Worm (Caenorhabditis elegans) whole organism, young adult: ENCODE data around the gene F09B9.4.

Experiments used
- T07F8.4 ChIP-seq: sonication (generic microtip); optimal IDR thresholded peaks from 2 replicates; lab custom pipeline; 2016; ENCODE audit warnings: mild to moderate bottlenecking, missing genetic modification characterization, moderate library complexity, missing compliant biosample characterization
- Y53F4B.3 ChIP-seq: fragments of 200-800 bp; sonication (Bioruptor generic); IDR thresholded peaks from 2 replicates; pipeline ENCODE4 v1.3.6; 2022; ENCODE audit warnings: missing genetic modification reagents, missing genetic modification characterization, missing compliant biosample characterization
- attf-5 ChIP-seq: fragments of 200-800 bp; sonication (Bioruptor generic); optimal IDR thresholded peaks from 2 replicates; lab custom pipeline; 2018; ENCODE audit warnings: mild to moderate bottlenecking, missing genetic modification characterization, missing compliant biosample characterization
- ceh-100 ChIP-seq: fragments of 200-800 bp; sonication (Bioruptor generic); IDR thresholded peaks from 2 replicates; pipeline ENCODE4 v1.3.6; 2022; ENCODE audit warnings: missing genetic modification reagents, missing genetic modification characterization, missing compliant biosample characterization
- fkh-3 ChIP-seq: sonication (generic microtip); optimal IDR thresholded peaks from 2 replicates; lab custom pipeline; 2016; ENCODE audit warnings: mild to moderate bottlenecking, missing genetic modification characterization, missing compliant biosample characterization
- lin-26 ChIP-seq: fragments of 200-800 bp; sonication (Bioruptor generic); IDR thresholded peaks from 2 replicates; pipeline ENCODE4 v1.3.6; 2022; ENCODE audit warnings: missing genetic modification reagents, missing genetic modification characterization, missing compliant biosample characterization
- nfya-1 ChIP-seq: sonication (generic microtip); optimal IDR thresholded peaks from 2 replicates; lab custom pipeline; 2017; ENCODE audit warnings: antibody characterized with exemption, missing compliant biosample characterization, missing genetic modification characterization, borderline replicate concordance; ENCODE audit not compliant: insufficient read depth
- rcor-1 ChIP-seq: fragments of 200-800 bp; sonication (Bioruptor generic); IDR thresholded peaks from 2 replicates; pipeline ENCODE4 v1.3.6; 2022; ENCODE audit warnings: missing genetic modification reagents, missing genetic modification characterization, missing compliant biosample characterization
- sea-2 ChIP-seq: fragments of 200-800 bp; sonication (Bioruptor generic); IDR thresholded peaks from 2 replicates; pipeline ENCODE4 v1.3.6; 2022; ENCODE audit warnings: missing genetic modification characterization, missing compliant biosample characterization
- unc-62 ChIP-seq: fragments of 150-350 bp; optimal IDR thresholded peaks from 2 replicates; lab custom pipeline; 2014; ENCODE audit warnings: missing biosample characterization, missing genetic modification reagents, missing genetic modification characterization
- xnd-1 ChIP-seq: sonication (generic microtip); optimal IDR thresholded peaks from 2 replicates; lab custom pipeline; 2016; ENCODE audit warnings: missing genotype, missing genetic modification reagents, missing genetic modification characterization, missing compliant biosample characterization

DNA sequence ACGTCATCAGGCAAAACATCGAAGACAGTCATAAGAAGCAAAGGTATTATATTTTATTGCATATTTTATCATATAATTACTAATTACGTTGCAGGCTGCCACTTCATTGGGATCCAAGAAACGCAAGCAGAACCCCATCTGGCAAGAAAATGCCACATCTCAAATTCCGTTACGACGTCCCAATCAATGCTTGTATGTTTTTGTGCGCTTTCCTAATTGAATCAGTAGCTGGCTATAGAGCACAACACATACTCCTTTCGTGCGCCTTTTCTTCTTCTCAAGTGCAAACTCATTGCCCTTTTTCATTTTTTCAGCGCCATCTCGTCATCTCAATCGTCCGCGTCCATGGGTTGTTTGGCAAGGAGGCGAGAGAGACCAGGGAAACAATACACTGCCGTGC, 9.5 kb upstream of the F09B9.4 start:
- no peak for TF ChIP-seq xnd-1 (tag; lab: Kevin White, UChicago)
- TF ChIP-seq unc-62 (GFP tag; lab: Kevin White, UChicago): no peak
- TF ChIP-seq fkh-3 (tag; lab: Kevin White, UChicago): no peak
- no peak for TF ChIP-seq ceh-100 (GFP tag; lab: Robert Waterston, UW)
- TF ChIP-seq T07F8.4: no peak
- no peak for TF ChIP-seq rcor-1 (GFP tag; lab: Robert Waterston, UW)
- TF ChIP-seq Y53F4B.3: no peak
- TF ChIP-seq lin-26 (GFP tag; lab: Robert Waterston, UW): no peak
- TF ChIP-seq attf-5 (GFP tag; lab: Kevin White, UChicago): no peak
- TF ChIP-seq sea-2 (GFP tag; lab: Robert Waterston, UW): no peak
- no peak for TF ChIP-seq nfya-1 (tag; lab: Kevin White, UChicago)
